Worm (Caenorhabditis elegans): ENCODE results near the gene pgp-4.

Gene pgp-4

ce11 chrX:11384534-11385441 is 27.2 kb downstream of the pgp-4 start, which contains the start of the genes F08B12.11 and prmn-1 (continued):
- TF ChIP-seq ttx-3 (tag; optimal IDR thresholded peaks at IDR 0.05) (no peak), rnt-1 (tag; optimal IDR thresholded peaks at IDR 0.05) (no peak), lin-11 (tag; optimal IDR thresholded peaks at IDR 0.05) (no peak), che-1 (tag; optimal IDR thresholded peaks at IDR 0.05) (no peak), C08G9.2 (tag; optimal IDR thresholded peaks at IDR 0.05) (peak; percentile 7), C38D4.7 (GFP tag; optimal IDR thresholded peaks at IDR 0.05) (no peak), madf-2 (tag; optimal IDR thresholded peaks at IDR 0.05) (no peak), K09A11.1 (tag; optimal IDR thresholded peaks at IDR 0.05; ENCODE audit: insufficient read depth) (no peak), hlh-30 (tag; optimal IDR thresholded peaks at IDR 0.05; ENCODE audit: insufficient read depth) (no peak), pha-2 (tag; optimal IDR thresholded peaks at IDR 0.05) (no peak), nhr-11 (tag; optimal IDR thresholded peaks at IDR 0.05) (no peak), sox-4 (tag; optimal IDR thresholded peaks at IDR 0.05) (no peak), sox-2 (GFP tag; IDR thresholded peaks at IDR 0.05) (no peak), mec-3 (tag; optimal IDR thresholded peaks at IDR 0.05; ENCODE audit: borderline replicate concordance) (no peak), hlh-6 (tag; optimal IDR thresholded peaks at IDR 0.05) (peak; percentile 66), odd-2 (tag; optimal IDR thresholded peaks at IDR 0.05) (no peak), ceh-34 (tag; optimal IDR thresholded peaks at IDR 0.05) (peak; percentile 63), ref-2 (tag; optimal IDR thresholded peaks at IDR 0.05) (peak; percentile 62), pha-4 (tag; optimal IDR thresholded peaks at IDR 0.05) (no peak), ama-1 (optimal IDR thresholded peaks at IDR 0.05) (no peak), F13H6.1 (tag; optimal IDR thresholded peaks at IDR 0.05) (no peak), ceh-30 (tag; optimal IDR thresholded peaks at IDR 0.05) (no peak), ceh-2 (tag; optimal IDR thresholded peaks at IDR 0.05) (no peak), ceh-14 (tag; optimal IDR thresholded peaks at IDR 0.05) (no peak), ceh-48 (tag; optimal IDR thresholded peaks at IDR 0.05) (no peak), nfya-1 (tag; optimal IDR thresholded peaks at IDR 0.05) (no peak), ets-4 (tag; optimal IDR thresholded peaks at IDR 0.05) (no peak), ahr-1 (tag; optimal IDR thresholded peaks at IDR 0.05) (no peak), fkh-6 (tag; optimal IDR thresholded peaks at IDR 0.05) (peak; percentile 11), Y22D7AL.16 (tag; optimal IDR thresholded peaks at IDR 0.05) (no peak), elt-4 (tag; optimal IDR thresholded peaks at IDR 0.05) (no peak)

ce11 chrX:11385916-11386315 is 28.3 kb downstream of the pgp-4 start:
- no peak for TF ChIP-seq ttx-3 (tag; optimal IDR thresholded peaks at IDR 0.05)
- TF ChIP-seq nhr-232 (tag; optimal IDR thresholded peaks at IDR 0.05) = no peak

ce11 chrX:11386903-11387302 is 29.3 kb downstream of the pgp-4 start:
- TF ChIP-seq ceh-19 (GFP tag; optimal IDR thresholded peaks at IDR 0.05) = peak; percentile 4
- TF ChIP-seq eyg-1 (tag; optimal IDR thresholded peaks at IDR 0.05) = no peak
- no peak for TF ChIP-seq pha-4 (tag; optimal IDR thresholded peaks at IDR 0.05)
- TF ChIP-seq gmeb-2 (tag; optimal IDR thresholded peaks at IDR 0.05) = no peak
- TF ChIP-seq unc-42 (tag; optimal IDR thresholded peaks at IDR 0.05) = peak; percentile 98
- TF ChIP-seq unc-55 (GFP tag; optimal IDR thresholded peaks at IDR 0.05) = no peak
- no peak for TF ChIP-seq ceh-9 (tag; optimal IDR thresholded peaks at IDR 0.05)
- no peak for TF ChIP-seq pax-1 (tag; optimal IDR thresholded peaks at IDR 0.05)
